ENCODE assay signal across 5 fruit fly cellular contexts in genomic region chr3L:19612172-19612571, dm6.
A peak's percentile ranks its signal among the peaks of the same experiment; 100 is the strongest.
TF ChIP-seq lines count a peak whose summit lies in the region.

Gene Lon, minus strand, starts transcription at chr3L:19612199.
Gene PIG-F, plus strand, starts transcription at chr3L:19612455.

- TF ChIP-seq CTCF in whole organism, embryonic (GFP tag; optimal IDR thresholded peaks at IDR 0.05; lab: Kevin White, UChicago), result peak; percentile 77

TF ChIP-seq in whole organism, adult, 20 proteins besides CTCF, POLR2A, EP300 and RAD21 (continues in another document):
- TF ChIP-seq CG5204 (GFP tag; optimal IDR thresholded peaks at IDR 0.05; lab: Kevin White, UChicago), result peak; percentile 99
- TF ChIP-seq CG1620 (GFP tag; optimal IDR thresholded peaks at IDR 0.05; lab: Kevin White, UChicago), result peak; percentile 99
- peak; percentile 99 for TF ChIP-seq Clk (GFP tag; optimal IDR thresholded peaks at IDR 0.05; lab: Kevin White, UChicago)
- peak; percentile 99 for TF ChIP-seq CG7045 (GFP tag; optimal IDR thresholded peaks at IDR 0.05; lab: Kevin White, UChicago)
- peak; percentile 99 for TF ChIP-seq Hr96 (GFP tag; optimal IDR thresholded peaks at IDR 0.05; lab: Kevin White, UChicago)
- TF ChIP-seq ovo (GFP tag; optimal IDR thresholded peaks at IDR 0.05; lab: Kevin White, UChicago), result peak; percentile 99
- peak; percentile 98 for TF ChIP-seq CG33017 (tag; optimal IDR thresholded peaks at IDR 0.05; lab: Kevin White, UChicago)
- TF ChIP-seq pad (GFP tag; optimal IDR thresholded peaks at IDR 0.05; lab: Kevin White, UChicago), result peak; percentile 94
- peak; percentile 99 for TF ChIP-seq CG11617 (GFP tag; optimal IDR thresholded peaks at IDR 0.05; lab: Kevin White, UChicago)
- peak; percentile 100 for TF ChIP-seq toe (GFP tag; optimal IDR thresholded peaks at IDR 0.05; lab: Kevin White, UChicago)
- peak; percentile 99 for TF ChIP-seq Crg-1 (GFP tag; optimal IDR thresholded peaks at IDR 0.05; lab: Kevin White, UChicago)
- no peak for TF ChIP-seq cnc (optimal IDR thresholded peaks at IDR 0.05; lab: Kevin White, UChicago)
- peak; percentile 97 for TF ChIP-seq Mnt (GFP tag; optimal IDR thresholded peaks at IDR 0.05; lab: Kevin White, UChicago)
- peak; percentile 99 for TF ChIP-seq CG7101 (tag; optimal IDR thresholded peaks at IDR 0.05; lab: Kevin White, UChicago)
- peak; percentile 96 for TF ChIP-seq CG14711 (tag; optimal IDR thresholded peaks at IDR 0.05; lab: Kevin White, UChicago)
- peak; percentile 98 for TF ChIP-seq bab1 (GFP tag; optimal IDR thresholded peaks at IDR 0.05; lab: Kevin White, UChicago)
- TF ChIP-seq CG12768 (GFP tag; optimal IDR thresholded peaks at IDR 0.05; lab: Kevin White, UChicago), result peak; percentile 99
- peak; percentile 89 for TF ChIP-seq tj (GFP tag; optimal IDR thresholded peaks at IDR 0.05; lab: Kevin White, UChicago)

TF ChIP-seq in whole organism, embryonic, 481 proteins besides CTCF, POLR2A, EP300 and RAD21 (continues in another document):
- TF ChIP-seq Dbx (GFP tag; IDR thresholded peaks at IDR 0.05; lab: Robert Waterston, UW) (peak; percentile 99), BEAF-32 (GFP tag; optimal IDR thresholded peaks at IDR 0.05; lab: Kevin White, UChicago) (peak; percentile 47), CG8478 (optimal IDR thresholded peaks at IDR 0.05; lab: Kevin White, UChicago) (no peak), esg (GFP tag; conservative IDR thresholded peaks at IDR 0.05; lab: Robert Waterston, UW) (peak; percentile 98), dmrt99B (tag; optimal IDR thresholded peaks at IDR 0.05; lab: Kevin White, UChicago) (peak; percentile 99), CG32767 (GFP tag; IDR thresholded peaks at IDR 0.05; lab: Robert Waterston, UW) (peak; percentile 99), CG30020 (tag; optimal IDR thresholded peaks at IDR 0.05; lab: Kevin White, UChicago) (peak; percentile 93), CG18011 (GFP tag; optimal IDR thresholded peaks at IDR 0.05; lab: Kevin White, UChicago) (peak; percentile 93), nau (GFP tag; optimal IDR thresholded peaks at IDR 0.05; lab: Kevin White, UChicago) (no peak), cas (GFP tag; IDR thresholded peaks at IDR 0.05; lab: Robert Waterston, UW) (peak; percentile 96), ab (GFP tag; optimal IDR thresholded peaks at IDR 0.05; lab: Kevin White, UChicago) (peak; percentile 96), disco-r (GFP tag; optimal IDR thresholded peaks at IDR 0.05; lab: Kevin White, UChicago) (peak; percentile 96), Fer3 (tag; optimal IDR thresholded peaks at IDR 0.05; lab: Kevin White, UChicago) (peak; percentile 99), CG7372 (GFP tag; IDR thresholded peaks at IDR 0.05; lab: Robert Waterston, UW) (peak; percentile 99), ems (GFP tag; optimal IDR thresholded peaks at IDR 0.05; lab: Kevin White, UChicago) (peak; percentile 99), B-H2 (GFP tag; optimal IDR thresholded peaks at IDR 0.05; lab: Kevin White, UChicago) (peak; percentile 99), NfI (GFP tag; optimal IDR thresholded peaks at IDR 0.05; lab: Kevin White, UChicago) (peak; percentile 99), Jarid2 (GFP tag; optimal IDR thresholded peaks at IDR 0.05; lab: Kevin White, UChicago) (peak; percentile 94), tin (GFP tag; optimal IDR thresholded peaks at IDR 0.05; lab: Kevin White, UChicago) (peak; percentile 100)

TF ChIP-seq in whole organism, prepupa, 60 proteins besides CTCF, POLR2A, EP300 and RAD21 (continues in another document):
- TF ChIP-seq Met (GFP tag; optimal IDR thresholded peaks at IDR 0.05; lab: Kevin White, UChicago) (peak; percentile 99), OdsH (GFP tag; optimal IDR thresholded peaks at IDR 0.05; lab: Kevin White, UChicago) (peak; percentile 99), Gug (GFP tag; IDR thresholded peaks at IDR 0.05; lab: Robert Waterston, UW) (peak; percentile 97), CG6854 (GFP tag; optimal IDR thresholded peaks at IDR 0.05; lab: Kevin White, UChicago) (peak; percentile 98), CG11294 (GFP tag; IDR thresholded peaks at IDR 0.05; lab: Robert Waterston, UW) (peak; percentile 97), salr (GFP tag; optimal IDR thresholded peaks at IDR 0.05; lab: Kevin White, UChicago) (peak; percentile 96 to 99), Smox (GFP tag; optimal IDR thresholded peaks at IDR 0.05; lab: Kevin White, UChicago) (peak; percentile 99), CG10669 (GFP tag; optimal IDR thresholded peaks at IDR 0.05; lab: Kevin White, UChicago) (peak; percentile 99), Eip93F (GFP tag; optimal IDR thresholded peaks at IDR 0.05; lab: Kevin White, UChicago) (peak; percentile 94), CG8632 (GFP tag; optimal IDR thresholded peaks at IDR 0.05; lab: Kevin White, UChicago) (peak; percentile 99), CG34406 (GFP tag; optimal IDR thresholded peaks at IDR 0.05; lab: Kevin White, UChicago) (peak; percentile 99), CG6808 (GFP tag; optimal IDR thresholded peaks at IDR 0.05; lab: Kevin White, UChicago) (peak; percentile 98), CG8319 (GFP tag; optimal IDR thresholded peaks at IDR 0.05; lab: Kevin White, UChicago) (peak; percentile 98), vri (GFP tag; optimal IDR thresholded peaks at IDR 0.05; lab: Kevin White, UChicago) (peak; percentile 98), CG15336 (GFP tag; IDR thresholded peaks at IDR 0.05; lab: Robert Waterston, UW) (peak; percentile 98), CG8119 (GFP tag; IDR thresholded peaks at IDR 0.05; lab: Robert Waterston, UW) (peak; percentile 98), CG10631 (GFP tag; optimal IDR thresholded peaks at IDR 0.05; lab: Kevin White, UChicago) (peak; percentile 99), CG7368 (GFP tag; optimal IDR thresholded peaks at IDR 0.05; lab: Kevin White, UChicago) (peak; percentile 98), Hr38 (GFP tag; optimal IDR thresholded peaks at IDR 0.05; lab: Kevin White, UChicago) (peak; percentile 89)

TF ChIP-seq in whole organism, pupa, 21 proteins besides CTCF, POLR2A, EP300 and RAD21:
- TF ChIP-seq Snoo (tag; optimal IDR thresholded peaks at IDR 0.05; lab: Kevin White, UChicago), result peak; percentile 99
- TF ChIP-seq CG12605 (GFP tag; IDR thresholded peaks at IDR 0.05; lab: Robert Waterston, UW), result no peak; the same call in none of the 2 replicates
- peak; percentile 99 for TF ChIP-seq CG15710 (tag; optimal IDR thresholded peaks at IDR 0.05; lab: Kevin White, UChicago)
- TF ChIP-seq gl (tag; optimal IDR thresholded peaks at IDR 0.05; lab: Kevin White, UChicago), result peak; percentile 94
- peak; percentile 98 for TF ChIP-seq CG4496 (GFP tag; IDR thresholded peaks at IDR 0.05; lab: Robert Waterston, UW)
- peak; percentile 95 for TF ChIP-seq rn (GFP tag; IDR thresholded peaks at IDR 0.05; lab: Robert Waterston, UW)
- peak; percentile 99 for TF ChIP-seq Pif1B (GFP tag; optimal IDR thresholded peaks at IDR 0.05; lab: Kevin White, UChicago)
- peak; percentile 99 for TF ChIP-seq CG9948 (tag; optimal IDR thresholded peaks at IDR 0.05; lab: Kevin White, UChicago)
- peak; percentile 99 for TF ChIP-seq CG17806 (tag; optimal IDR thresholded peaks at IDR 0.05; lab: Kevin White, UChicago)
- TF ChIP-seq CG10348 (GFP tag; IDR thresholded peaks at IDR 0.05; lab: Robert Waterston, UW), result peak; percentile 95
- peak; percentile 99 for TF ChIP-seq Pif1A (GFP tag; optimal IDR thresholded peaks at IDR 0.05; lab: Kevin White, UChicago)
- TF ChIP-seq CG34367 (tag; optimal IDR thresholded peaks at IDR 0.05; lab: Kevin White, UChicago), result peak; percentile 96
- peak; percentile 99 for TF ChIP-seq CG8159 (tag; optimal IDR thresholded peaks at IDR 0.05; lab: Kevin White, UChicago)
- no peak for TF ChIP-seq EcR (GFP tag; optimal IDR thresholded peaks at IDR 0.05; lab: Kevin White, UChicago)
- peak; percentile 98 for TF ChIP-seq fd96Ca (GFP tag; IDR thresholded peaks at IDR 0.05; lab: Robert Waterston, UW)
- TF ChIP-seq CG13204 (GFP tag; optimal IDR thresholded peaks at IDR 0.05; lab: Kevin White, UChicago), result no peak
- TF ChIP-seq Ets98B (GFP tag; IDR thresholded peaks at IDR 0.05; lab: Robert Waterston, UW), result peak; percentile 96
- peak; percentile 99 for TF ChIP-seq CG14655 (GFP tag; optimal IDR thresholded peaks at IDR 0.05; lab: Kevin White, UChicago)
- peak; percentile 97 for TF ChIP-seq CG8301 (tag; optimal IDR thresholded peaks at IDR 0.05; lab: Kevin White, UChicago)
- no peak for TF ChIP-seq D1 (tag; optimal IDR thresholded peaks at IDR 0.05; lab: Kevin White, UChicago)
- TF ChIP-seq CG32121 (GFP tag; IDR thresholded peaks at IDR 0.05; lab: Robert Waterston, UW), result peak; percentile 98
TF ChIP-seq in whole organism, pupa: peak in this region for 17.

TF ChIP-seq in whole organism, wandering third instar larva, 38 proteins besides CTCF, POLR2A, EP300 and RAD21 (continues in another document):
- TF ChIP-seq sage (GFP tag; optimal IDR thresholded peaks at IDR 0.05; lab: Kevin White, UChicago) (peak; percentile 98), Hr78 (GFP tag; optimal IDR thresholded peaks at IDR 0.05; lab: Kevin White, UChicago) (no peak), usp (GFP tag; optimal IDR thresholded peaks at IDR 0.05; lab: Kevin White, UChicago) (no peak), Jra (GFP tag; optimal IDR thresholded peaks at IDR 0.05; lab: Kevin White, UChicago) (peak; percentile 98), jim (GFP tag; optimal IDR thresholded peaks at IDR 0.05; lab: Kevin White, UChicago) (peak; percentile 76), N (GFP tag; optimal IDR thresholded peaks at IDR 0.05; lab: Kevin White, UChicago) (no peak), fru (GFP tag; optimal IDR thresholded peaks at IDR 0.05; lab: Kevin White, UChicago) (peak; percentile 99), dsf (GFP tag; optimal IDR thresholded peaks at IDR 0.05; lab: Kevin White, UChicago; ENCODE audit: borderline replicate concordance) (peak; percentile 96), Rel (GFP tag; optimal IDR thresholded peaks at IDR 0.05; lab: Kevin White, UChicago) (peak; percentile 92), Rel (tag; optimal IDR thresholded peaks at IDR 0.05; lab: Kevin White, UChicago) (peak; percentile 90), foxo (GFP tag; optimal IDR thresholded peaks at IDR 0.05; lab: Kevin White, UChicago) (peak; percentile 91 to 99), psq (GFP tag; optimal IDR thresholded peaks at IDR 0.05; lab: Kevin White, UChicago) (peak; percentile 97), brk (GFP tag; optimal IDR thresholded peaks at IDR 0.05; lab: Kevin White, UChicago) (no peak), Myc (optimal IDR thresholded peaks at IDR 0.05; lab: Kevin White, UChicago) (peak; percentile 42), Dif (GFP tag; optimal IDR thresholded peaks at IDR 0.05; lab: Kevin White, UChicago; ENCODE audit: partially characterized antibody) (no peak), CG32264 (GFP tag; optimal IDR thresholded peaks at IDR 0.05; lab: Kevin White, UChicago) (peak; percentile 96), CrebA (GFP tag; optimal IDR thresholded peaks at IDR 0.05; lab: Kevin White, UChicago; ENCODE audit: borderline replicate concordance) (no peak), Sp1 (GFP tag; optimal IDR thresholded peaks at IDR 0.05; lab: Kevin White, UChicago) (peak; percentile 99), dl (GFP tag; optimal IDR thresholded peaks at IDR 0.05; lab: Kevin White, UChicago; ENCODE audit: insufficient read depth in 1 of 2, partially characterized antibody in 2 of 2) (no peak), CG9705 (GFP tag; optimal IDR thresholded peaks at IDR 0.05; lab: Kevin White, UChicago) (peak; percentile 99), HLH106 (tag; optimal IDR thresholded peaks at IDR 0.05; lab: Kevin White, UChicago) (peak; percentile 99), ey (GFP tag; optimal IDR thresholded peaks at IDR 0.05; lab: Kevin White, UChicago) (peak; percentile 98)
